Worm (Caenorhabditis elegans): ENCODE data around the gene ZK662.5.

The ZK662.5 gene

DNA sequence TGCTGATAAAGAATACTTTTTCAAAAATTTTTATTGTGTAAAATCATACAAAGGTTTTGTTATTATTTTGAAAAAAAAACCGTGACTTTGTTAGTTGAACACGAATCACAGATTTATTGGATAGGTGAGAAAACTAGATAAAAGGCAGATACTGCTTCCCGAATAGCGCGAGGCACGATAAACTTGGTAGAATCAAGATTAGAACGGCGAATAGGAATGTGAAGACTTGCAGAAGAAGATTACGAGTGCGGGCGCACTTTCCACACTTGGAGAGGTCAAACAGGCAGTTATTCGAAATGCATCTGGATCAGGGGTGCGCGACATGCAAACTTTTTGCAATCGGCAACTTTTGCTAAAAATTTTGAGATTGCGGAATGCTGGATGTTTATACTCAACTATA is 8.3 kb upstream of the ZK662.5 start:
- TF ChIP-seq lin-39 (tag; optimal IDR thresholded peaks at IDR 0.05) (no peak), sma-9 (GFP tag; optimal IDR thresholded peaks at IDR 0.05) (peak; percentile 61), sma-9 (tag; optimal IDR thresholded peaks at IDR 0.05) (no peak), elt-1 (tag; optimal IDR thresholded peaks at IDR 0.05) (peak; percentile 78)

ce11 chrX:15716971-15717370 is 4.5 kb upstream of the ZK662.5 start:
- TF ChIP-seq mbf-1 (tag; optimal IDR thresholded peaks at IDR 0.05): no peak
- no peak for TF ChIP-seq crh-2 (tag; optimal IDR thresholded peaks at IDR 0.05)
- no peak for TF ChIP-seq zag-1 (tag; optimal IDR thresholded peaks at IDR 0.05)
- TF ChIP-seq ama-1 (optimal IDR thresholded peaks at IDR 0.05): no peak
- no peak for TF ChIP-seq ceh-82 (tag; optimal IDR thresholded peaks at IDR 0.05)
- no peak for TF ChIP-seq skn-1 (tag; optimal IDR thresholded peaks at IDR 0.05)
- TF ChIP-seq mdl-1 (tag; optimal IDR thresholded peaks at IDR 0.05): no peak
- no peak for TF ChIP-seq lin-13 (GFP tag; optimal IDR thresholded peaks at IDR 0.05)
- TF ChIP-seq dmd-4 (tag; optimal IDR thresholded peaks at IDR 0.05): no peak
- no peak for TF ChIP-seq gmeb-1 (tag; optimal IDR thresholded peaks at IDR 0.05)
- TF ChIP-seq lin-11 (tag; optimal IDR thresholded peaks at IDR 0.05): no peak
- TF ChIP-seq ztf-4 (tag; optimal IDR thresholded peaks at IDR 0.05): no peak
- no peak for TF ChIP-seq nhr-11 (tag; optimal IDR thresholded peaks at IDR 0.05)
- TF ChIP-seq elt-1 (tag; optimal IDR thresholded peaks at IDR 0.05): no peak
- no peak for TF ChIP-seq nhr-21 (tag; optimal IDR thresholded peaks at IDR 0.05)
- no peak for TF ChIP-seq ceh-16 (tag; optimal IDR thresholded peaks at IDR 0.05)

- TF ChIP-seq egl-27 (tag; optimal IDR thresholded peaks at IDR 0.05): no peak
- TF ChIP-seq elt-1 (tag; optimal IDR thresholded peaks at IDR 0.05): no peak
- no peak for TF ChIP-seq F13H6.1 (tag; optimal IDR thresholded peaks at IDR 0.05)
- no peak for TF ChIP-seq unc-55 (GFP tag; optimal IDR thresholded peaks at IDR 0.05)
- TF ChIP-seq Y55F3AM.14 (GFP tag; optimal IDR thresholded peaks at IDR 0.05): no peak
- no peak for TF ChIP-seq dmd-4 (tag; optimal IDR thresholded peaks at IDR 0.05)
- TF ChIP-seq blmp-1 (tag; optimal IDR thresholded peaks at IDR 0.05; ENCODE audit: insufficient read depth): no peak
- TF ChIP-seq lin-13 (GFP tag; optimal IDR thresholded peaks at IDR 0.05): no peak
- TF ChIP-seq elt-3 (tag; optimal IDR thresholded peaks at IDR 0.05): no peak
- no peak for TF ChIP-seq sma-3 (GFP tag; optimal IDR thresholded peaks at IDR 0.05)
- TF ChIP-seq mab-5 (tag; optimal IDR thresholded peaks at IDR 0.05): no peak
- no peak for TF ChIP-seq R02D3.7 (tag; optimal IDR thresholded peaks at IDR 0.05)
- TF ChIP-seq skn-1 (tag; optimal IDR thresholded peaks at IDR 0.05): no peak
- TF ChIP-seq aly-2 (tag; optimal IDR thresholded peaks at IDR 0.05): no peak
- TF ChIP-seq unc-39 (tag; optimal IDR thresholded peaks at IDR 0.05): no peak
- TF ChIP-seq sem-4 (tag; optimal IDR thresholded peaks at IDR 0.05): no peak
- TF ChIP-seq nhr-77 (tag; optimal IDR thresholded peaks at IDR 0.05): no peak
- TF ChIP-seq C34F6.9 (tag; optimal IDR thresholded peaks at IDR 0.05): no peak
- no peak for TF ChIP-seq ceh-16 (tag; optimal IDR thresholded peaks at IDR 0.05)
- no peak for TF ChIP-seq nhr-11 (tag; optimal IDR thresholded peaks at IDR 0.05)
Observed at ce11 chrX:15718325-15718724, 3.1 kb upstream of the ZK662.5 start, which contains the start of gene ZK662.6. ZK662.6 (plus strand) TSS chrX:15718625.

DNA sequence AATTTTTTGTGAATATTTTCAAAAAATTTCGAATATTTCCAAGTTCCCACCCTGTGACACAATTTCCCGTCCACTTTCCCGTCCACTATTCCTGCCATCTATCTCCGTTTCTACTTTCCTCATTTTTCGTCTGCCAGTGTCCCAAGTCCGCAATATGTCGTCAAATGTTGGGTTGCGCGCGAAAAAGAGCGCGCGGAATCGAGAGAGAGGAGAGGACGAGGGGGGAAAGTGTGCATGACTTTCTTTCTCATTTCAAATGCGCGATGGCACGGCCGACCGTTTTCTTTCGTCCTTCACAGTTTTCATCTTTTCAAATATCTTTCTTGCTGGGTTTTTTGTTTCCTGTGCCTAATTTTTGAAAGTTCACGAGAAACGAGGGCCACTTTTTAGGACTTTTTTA is 3.5 kb downstream of the ZK662.5 start:
- TF ChIP-seq egl-27 (tag; optimal IDR thresholded peaks at IDR 0.05): no peak
- TF ChIP-seq unc-39 (tag; optimal IDR thresholded peaks at IDR 0.05): no peak
- TF ChIP-seq sma-9 (GFP tag; optimal IDR thresholded peaks at IDR 0.05): peak; percentile 75
- no peak for TF ChIP-seq sma-9 (tag; optimal IDR thresholded peaks at IDR 0.05)
- no peak for TF ChIP-seq nhr-10 (tag; optimal IDR thresholded peaks at IDR 0.05)
- TF ChIP-seq snpc-4 (tag; optimal IDR thresholded peaks at IDR 0.05): peak; percentile 34
- no peak for TF ChIP-seq mbf-1 (tag; optimal IDR thresholded peaks at IDR 0.05)
- no peak for TF ChIP-seq ama-1 (optimal IDR thresholded peaks at IDR 0.05)
- no peak for TF ChIP-seq lin-39 (tag; optimal IDR thresholded peaks at IDR 0.05)
- no peak for TF ChIP-seq nhr-11 (tag; optimal IDR thresholded peaks at IDR 0.05)
- TF ChIP-seq C34F6.9 (tag; optimal IDR thresholded peaks at IDR 0.05): peak; percentile 70
- TF ChIP-seq lsy-2 (tag; optimal IDR thresholded peaks at IDR 0.05): no peak
- TF ChIP-seq lin-11 (tag; optimal IDR thresholded peaks at IDR 0.05): peak; percentile 37
- TF ChIP-seq sma-3 (GFP tag; optimal IDR thresholded peaks at IDR 0.05): peak; percentile 35
- TF ChIP-seq unc-62 (GFP tag; optimal IDR thresholded peaks at IDR 0.05): no peak
- TF ChIP-seq unc-55 (GFP tag; optimal IDR thresholded peaks at IDR 0.05): peak; percentile 57
- no peak for TF ChIP-seq skn-1 (tag; optimal IDR thresholded peaks at IDR 0.05)
- peak; percentile 66 for TF ChIP-seq F13H6.1 (tag; optimal IDR thresholded peaks at IDR 0.05)
- no peak for TF ChIP-seq ztf-4 (tag; optimal IDR thresholded peaks at IDR 0.05)
- no peak for TF ChIP-seq nhr-77 (tag; optimal IDR thresholded peaks at IDR 0.05)
- no peak for TF ChIP-seq nhr-23 (tag; optimal IDR thresholded peaks at IDR 0.05)
- TF ChIP-seq crh-2 (tag; optimal IDR thresholded peaks at IDR 0.05): peak; percentile 43
- no peak for TF ChIP-seq ztf-1 (GFP tag; conservative IDR thresholded peaks at IDR 0.05)
- TF ChIP-seq ztf-11 (tag; optimal IDR thresholded peaks at IDR 0.05): no peak
- no peak for TF ChIP-seq alr-1 (tag; optimal IDR thresholded peaks at IDR 0.05)
- no peak for TF ChIP-seq mdl-1 (tag; optimal IDR thresholded peaks at IDR 0.05)
- TF ChIP-seq lin-13 (GFP tag; optimal IDR thresholded peaks at IDR 0.05): no peak
- no peak for TF ChIP-seq ceh-82 (tag; optimal IDR thresholded peaks at IDR 0.05)
- no peak for TF ChIP-seq ZK546.5 (tag; optimal IDR thresholded peaks at IDR 0.05)
- no peak for TF ChIP-seq nhr-6 (tag; optimal IDR thresholded peaks at IDR 0.05)
- peak; percentile 67 for TF ChIP-seq blmp-1 (tag; optimal IDR thresholded peaks at IDR 0.05; ENCODE audit: insufficient read depth)
- TF ChIP-seq elt-1 (tag; optimal IDR thresholded peaks at IDR 0.05): no peak
- TF ChIP-seq Y55F3AM.14 (GFP tag; optimal IDR thresholded peaks at IDR 0.05): no peak
- no peak for TF ChIP-seq peb-1 (tag; optimal IDR thresholded peaks at IDR 0.05)
- no peak for TF ChIP-seq nhr-25 (tag; optimal IDR thresholded peaks at IDR 0.05)
- peak; percentile 40 for TF ChIP-seq ceh-16 (tag; optimal IDR thresholded peaks at IDR 0.05)
